Fruit fly (Drosophila melanogaster): ENCODE data around the gene RpS14b.

Gene RpS14b

dm6 chrX:7931028-7931549 is 3.6 kb upstream of the RpS14b start, which contains the start of gene mahe (continued):
- TF ChIP-seq Chrac-16 (GFP tag; optimal IDR thresholded peaks at IDR 0.05), result no peak
- 0 out of 2 replicates have a peak, but pooled peaks have one; percentile 8 for TF ChIP-seq stc (GFP tag; IDR thresholded peaks at IDR 0.05)
- no peak for TF ChIP-seq Abd-B (GFP tag; optimal IDR thresholded peaks at IDR 0.05)
- no peak for TF ChIP-seq grau (tag; optimal IDR thresholded peaks at IDR 0.05)
- TF ChIP-seq CG10147 (GFP tag; optimal IDR thresholded peaks at IDR 0.05), result no peak
- no peak for TF ChIP-seq dmrt99B (tag; optimal IDR thresholded peaks at IDR 0.05)
- TF ChIP-seq CG4617 (GFP tag; optimal IDR thresholded peaks at IDR 0.05; ENCODE audit: borderline replicate concordance), result peak; percentile 13
- no peak for TF ChIP-seq CG18599 (GFP tag; optimal IDR thresholded peaks at IDR 0.05)
- TF ChIP-seq CG14441 (GFP tag; IDR thresholded peaks at IDR 0.05), result no peak
- peak; percentile 49 for TF ChIP-seq CG17385 (GFP tag; optimal IDR thresholded peaks at IDR 0.05)
- TF ChIP-seq sim (GFP tag; IDR thresholded peaks at IDR 0.05), result no peak
- TF ChIP-seq dysf (GFP tag; IDR thresholded peaks at IDR 0.05), result no peak
- TF ChIP-seq Deaf1 (tag; optimal IDR thresholded peaks at IDR 0.05), result no peak
- TF ChIP-seq tx (GFP tag; optimal IDR thresholded peaks at IDR 0.05), result no peak
- TF ChIP-seq CG1647 (GFP tag; optimal IDR thresholded peaks at IDR 0.05), result no peak
- no peak for TF ChIP-seq CG18011 (GFP tag; optimal IDR thresholded peaks at IDR 0.05)
- TF ChIP-seq CG3407 (GFP tag; optimal IDR thresholded peaks at IDR 0.05), result no peak
- no peak for TF ChIP-seq CG15269 (tag; optimal IDR thresholded peaks at IDR 0.05)
- no peak for TF ChIP-seq CG11456 (GFP tag; IDR thresholded peaks at IDR 0.05)
- TF ChIP-seq disco-r (GFP tag; optimal IDR thresholded peaks at IDR 0.05), result no peak
- TF ChIP-seq repo (GFP tag; optimal IDR thresholded peaks at IDR 0.05), result no peak
- no peak for TF ChIP-seq h (optimal IDR thresholded peaks at IDR 0.05)
- peak; percentile 84 for TF ChIP-seq BEAF-32 (GFP tag; optimal IDR thresholded peaks at IDR 0.05)
- no peak for TF ChIP-seq CG4424 (GFP tag; optimal IDR thresholded peaks at IDR 0.05)
- no peak for TF ChIP-seq CG9932 (GFP tag; IDR thresholded peaks at IDR 0.05)
- TF ChIP-seq ttk (GFP tag; IDR thresholded peaks at IDR 0.05), result no peak
- TF ChIP-seq Dfd (GFP tag; optimal IDR thresholded peaks at IDR 0.05), result no peak
- no peak for TF ChIP-seq CG11093 (GFP tag; IDR thresholded peaks at IDR 0.05)
- no peak for TF ChIP-seq Hr51 (GFP tag; optimal IDR thresholded peaks at IDR 0.05)
- no peak for TF ChIP-seq CG3995 (GFP tag; optimal IDR thresholded peaks at IDR 0.05)
- peak; percentile 59; the same call in 1 of the 2 replicates for TF ChIP-seq nerfin-2 (GFP tag; IDR thresholded peaks at IDR 0.05; ENCODE audit: partially characterized antibody)
- no peak for TF ChIP-seq crol (GFP tag; IDR thresholded peaks at IDR 0.05)
- no peak for TF ChIP-seq CG10274 (GFP tag; optimal IDR thresholded peaks at IDR 0.05)
- no peak for TF ChIP-seq tin (GFP tag; optimal IDR thresholded peaks at IDR 0.05)
- TF ChIP-seq hb (GFP tag; IDR thresholded peaks at IDR 0.05; ENCODE audit: partially characterized antibody), result peak; percentile 67; the same call in 2 of the 3 replicates
- peak; percentile 77 for TF ChIP-seq CG2129 (GFP tag; IDR thresholded peaks at IDR 0.05; ENCODE audit: partially characterized antibody)
- no peak for TF ChIP-seq CG7357 (GFP tag; IDR thresholded peaks at IDR 0.05)
- TF ChIP-seq CG12299 (tag; optimal IDR thresholded peaks at IDR 0.05), result no peak
- no peak for TF ChIP-seq cg (GFP tag; optimal IDR thresholded peaks at IDR 0.05)
- TF ChIP-seq CG3065 (GFP tag; optimal IDR thresholded peaks at IDR 0.05), result no peak
- no peak for TF ChIP-seq CG13123 (GFP tag; optimal IDR thresholded peaks at IDR 0.05)
- TF ChIP-seq jigr1 (GFP tag; IDR thresholded peaks at IDR 0.05), result no peak; the same call in 2 of the 3 replicates
- no peak for TF ChIP-seq CG10654 (GFP tag; optimal IDR thresholded peaks at IDR 0.05)
- no peak for TF ChIP-seq CG4404 (GFP tag; IDR thresholded peaks at IDR 0.05)
- no peak for TF ChIP-seq zfh1 (GFP tag; IDR thresholded peaks at IDR 0.05)
- no peak for TF ChIP-seq kay (GFP tag; optimal IDR thresholded peaks at IDR 0.05)
- no peak for TF ChIP-seq HLHmδ (GFP tag; optimal IDR thresholded peaks at IDR 0.05)
- no peak for TF ChIP-seq caup (GFP tag; optimal IDR thresholded peaks at IDR 0.05; ENCODE audit: severe bottlenecking)
- no peak for TF ChIP-seq Asciz (GFP tag; optimal IDR thresholded peaks at IDR 0.05)
- TF ChIP-seq CG17829 (tag; optimal IDR thresholded peaks at IDR 0.05), result no peak
- peak; percentile 80 for TF ChIP-seq knrl (GFP tag; IDR thresholded peaks at IDR 0.05; ENCODE audit: partially characterized antibody)
